Worm (Caenorhabditis elegans): ENCODE results near the gene egl-15.

- no peak for TF ChIP-seq ceh-34 (tag; optimal IDR thresholded peaks at IDR 0.05)
- TF ChIP-seq ceh-2 (tag; optimal IDR thresholded peaks at IDR 0.05) = no peak
- TF ChIP-seq pqm-1 (tag; optimal IDR thresholded peaks at IDR 0.05) = no peak
- no peak for TF ChIP-seq F13H6.1 (tag; optimal IDR thresholded peaks at IDR 0.05)
Measured at ce11 chrX:11060940-11061339, 44.7 kb downstream of the egl-15 start.

All from whole organism, late embryonic.